Worm (Caenorhabditis elegans) whole organism, dauer: ENCODE measurements around the gene F35C8.5.

Experiments
- unc-62 ChIP-seq: sonication (generic microtip); optimal IDR thresholded peaks from 2 replicates; lab custom pipeline; 2017; ENCODE audit warnings: missing biosample characterization, missing genetic modification reagents, missing genetic modification characterization

The F35C8.5 gene

DNA sequence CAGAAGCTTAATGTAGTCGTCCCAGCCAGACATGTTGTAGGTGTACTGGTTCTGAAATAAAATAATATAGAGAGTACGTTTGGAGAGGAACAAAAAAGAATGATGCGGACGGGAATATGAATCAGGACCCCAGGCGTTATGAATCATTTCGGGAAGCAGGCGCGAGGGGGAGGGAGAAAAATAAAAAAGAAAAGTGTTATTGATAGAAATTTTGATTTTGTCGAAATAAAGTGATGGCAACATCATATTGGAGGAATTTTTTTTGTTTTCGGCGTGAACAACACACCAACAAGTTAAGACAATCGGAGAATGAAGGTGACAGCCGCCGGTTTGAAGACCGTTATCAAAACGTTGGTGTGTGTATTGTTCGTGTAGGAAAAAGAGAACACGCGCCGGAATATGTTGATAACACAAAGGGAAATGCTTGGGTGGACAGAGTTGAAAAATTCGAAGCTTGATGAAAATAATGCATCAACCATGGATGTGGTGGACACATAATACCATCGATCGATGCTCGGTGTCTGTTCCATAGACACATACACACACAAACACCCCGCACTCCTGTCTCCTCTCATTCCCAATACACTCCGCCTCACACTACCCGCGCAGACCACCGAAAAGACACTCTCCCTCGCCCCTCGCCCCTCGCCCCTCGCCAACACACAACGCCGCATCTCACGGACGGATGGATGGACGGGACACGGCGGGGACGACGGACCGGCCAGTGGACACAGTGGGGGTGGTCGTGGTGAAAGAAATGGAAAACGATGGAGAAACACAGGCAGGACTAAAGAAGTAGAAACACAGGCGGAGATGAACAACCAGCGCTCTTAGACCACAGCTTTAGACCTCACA, 11.4 kb upstream of the F35C8.5 start, which contains the start of gene pfn-2:
pfn-2 (minus strand) TSS at position 51 of the 855 bp plus-strand sequence.
- no peak for TF ChIP-seq unc-62

DNA sequence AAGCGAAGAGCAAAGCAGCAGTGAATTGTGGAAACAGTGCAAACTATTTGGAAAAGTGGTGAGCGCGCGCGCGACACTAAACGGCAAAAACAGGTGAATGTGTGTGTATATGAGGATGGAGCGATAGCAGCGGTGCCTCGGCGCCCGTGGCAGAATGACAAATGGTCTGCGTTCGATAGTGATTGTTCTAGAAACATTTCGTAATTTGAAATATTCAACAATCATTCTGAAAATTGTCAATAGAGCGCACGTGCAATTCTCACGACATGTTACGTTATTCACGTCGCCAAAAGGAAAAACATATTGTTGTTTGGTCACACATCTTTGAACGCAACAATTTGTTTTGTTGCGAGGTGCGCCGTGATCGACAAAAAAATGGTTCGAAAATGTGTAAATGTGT, 10.4 kb upstream of the F35C8.5 start:
- no peak for TF ChIP-seq unc-62

DNA sequence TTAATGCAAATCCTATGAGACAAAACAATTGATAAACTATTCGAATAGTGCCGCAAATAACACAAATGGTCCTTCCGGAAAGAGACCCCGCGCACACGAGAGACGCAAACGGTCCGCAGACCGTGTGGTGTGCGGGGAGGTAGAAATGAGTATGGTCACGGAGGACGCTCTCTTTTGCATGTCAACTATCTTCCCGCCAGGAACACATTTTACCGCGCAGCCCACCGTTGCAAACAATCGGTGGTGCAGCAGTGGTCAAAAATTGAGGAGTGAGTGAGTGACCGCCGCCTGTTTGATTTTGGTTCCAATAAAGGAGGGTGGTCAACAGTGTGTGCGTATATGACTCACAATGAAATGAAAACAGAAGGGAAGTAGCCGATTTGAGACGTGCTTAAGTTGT, 4.9 kb upstream of the F35C8.5 start:
- TF ChIP-seq unc-62 = no peak

DNA sequence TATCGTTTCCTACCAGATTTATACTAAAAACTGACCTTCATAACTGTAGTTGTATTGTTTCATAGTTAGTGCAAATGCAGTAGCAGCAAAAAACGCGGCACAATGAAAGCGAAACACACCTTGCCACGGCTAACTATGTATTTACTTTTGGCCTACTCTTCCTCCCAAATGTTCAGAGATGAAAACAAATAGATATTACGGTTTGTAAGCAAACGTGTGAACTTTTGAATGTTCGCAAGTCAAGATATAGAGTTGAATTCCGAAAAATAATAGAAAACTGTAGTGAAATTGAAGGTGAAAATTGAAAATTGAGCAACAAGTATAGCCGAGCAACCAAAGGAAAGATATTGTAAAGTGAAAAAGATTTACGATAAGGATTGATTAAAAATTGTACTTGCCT, 1.4 kb upstream of the F35C8.5 start, which contains the start of gene chtl-1:
chtl-1 (minus strand) TSS at position 101 of the 400 bp plus-strand sequence.
- TF ChIP-seq unc-62 = no peak

DNA sequence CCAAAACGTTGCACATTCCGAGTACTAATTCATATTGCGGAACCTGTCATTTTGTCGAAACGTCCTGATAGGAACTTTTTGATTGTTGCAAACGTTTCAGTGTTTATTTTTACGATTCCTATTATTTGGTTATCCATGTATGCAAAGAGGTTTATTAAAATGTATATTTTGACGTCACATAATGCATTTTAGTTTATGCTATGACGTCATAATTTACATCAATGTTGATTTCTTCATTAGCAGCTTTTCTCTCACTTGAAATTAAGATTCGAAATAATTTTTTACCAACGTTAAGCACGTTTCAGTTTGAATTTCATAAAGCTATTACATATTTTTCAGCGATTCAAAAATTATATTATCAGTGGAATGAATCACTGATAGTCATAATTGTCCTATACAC, 1.0 kb downstream of the F35C8.5 start:
- no peak for TF ChIP-seq unc-62

DNA sequence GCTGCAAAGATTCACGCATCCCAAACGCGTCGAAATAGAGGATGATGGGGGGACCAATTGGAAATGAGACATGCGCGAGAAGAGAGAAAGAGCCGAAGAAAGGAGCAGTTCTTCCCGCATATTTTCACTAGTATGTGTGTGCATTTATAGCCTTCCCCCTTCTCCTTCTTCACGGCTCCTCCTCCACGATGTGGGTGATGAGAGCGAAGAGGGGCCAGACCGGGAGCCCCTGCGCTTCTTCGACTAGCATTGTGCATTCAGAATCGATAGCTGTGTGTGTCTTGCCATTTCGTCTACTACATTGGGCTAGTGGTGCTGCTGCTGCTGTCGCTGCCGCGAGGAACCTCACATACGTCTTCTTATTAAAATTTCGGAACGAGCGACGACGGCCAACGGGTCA, 2.6 kb downstream of the F35C8.5 start, which contains the start of gene jkk-1:
jkk-1 (plus strand) TSS at position 249 of the 400 bp plus-strand sequence.
- no peak for TF ChIP-seq unc-62

DNA sequence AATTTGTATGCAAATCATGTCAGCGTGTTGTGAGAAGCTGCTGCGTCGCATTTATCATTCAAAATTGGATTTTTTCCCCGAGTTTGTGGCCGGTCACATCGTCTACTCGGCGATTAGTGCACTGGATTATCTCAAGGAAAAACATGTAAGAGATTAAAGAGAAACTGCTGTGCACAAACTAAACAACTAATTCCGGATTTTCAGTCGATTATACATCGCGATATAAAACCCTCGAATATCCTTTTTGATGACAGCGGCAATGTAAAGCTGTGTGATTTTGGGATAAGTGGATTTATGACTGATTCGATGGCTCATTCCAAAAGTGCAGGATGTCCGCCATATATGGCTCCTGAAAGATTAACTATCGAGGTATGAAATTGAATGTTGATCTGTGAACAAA, 5.0 kb downstream of the F35C8.5 start:
- no peak for TF ChIP-seq unc-62

DNA sequence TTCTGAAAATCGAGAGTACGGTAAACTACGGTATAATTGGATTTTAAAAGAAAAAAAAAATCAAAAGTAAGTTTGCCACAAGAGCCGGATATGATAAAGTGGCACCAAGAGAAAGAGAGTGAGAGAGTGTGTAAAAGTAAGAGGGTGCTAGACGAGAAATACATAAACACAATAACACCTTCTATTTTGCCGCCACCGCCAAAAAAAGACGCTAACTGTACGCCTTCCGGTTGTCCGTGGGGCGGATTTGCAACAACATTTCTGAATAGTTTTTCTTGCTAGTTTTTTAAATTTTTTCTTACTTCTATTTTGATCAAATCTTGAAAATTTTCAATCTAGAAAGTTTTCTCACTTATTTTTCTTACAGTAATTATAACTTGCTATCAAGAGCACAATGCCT, 7.0 kb downstream of the F35C8.5 start, which contains the start of gene F35C8.8:
F35C8.8 (minus strand) TSS at position 2 of the 400 bp plus-strand sequence.
- TF ChIP-seq unc-62 = no peak

DNA sequence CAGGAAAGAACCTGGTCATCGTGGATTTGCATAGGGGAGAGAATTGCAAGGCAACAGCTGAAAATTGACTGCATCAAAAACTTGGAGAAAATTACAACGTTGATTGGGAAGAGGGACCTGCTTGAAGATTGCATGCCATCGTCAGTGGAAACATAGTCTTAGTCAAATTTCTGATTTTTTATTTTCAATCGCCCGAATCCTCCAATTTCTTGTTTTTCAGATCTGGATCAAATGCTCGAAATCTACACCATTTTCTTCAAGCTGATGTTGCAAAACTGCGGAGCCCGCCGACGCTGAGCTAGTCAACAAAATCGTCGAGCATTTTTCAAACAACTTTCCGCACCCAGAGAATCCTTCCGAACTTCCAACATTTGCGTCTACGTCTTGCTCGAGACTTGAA, 8.0 kb downstream of the F35C8.5 start:
- no peak for TF ChIP-seq unc-62

DNA sequence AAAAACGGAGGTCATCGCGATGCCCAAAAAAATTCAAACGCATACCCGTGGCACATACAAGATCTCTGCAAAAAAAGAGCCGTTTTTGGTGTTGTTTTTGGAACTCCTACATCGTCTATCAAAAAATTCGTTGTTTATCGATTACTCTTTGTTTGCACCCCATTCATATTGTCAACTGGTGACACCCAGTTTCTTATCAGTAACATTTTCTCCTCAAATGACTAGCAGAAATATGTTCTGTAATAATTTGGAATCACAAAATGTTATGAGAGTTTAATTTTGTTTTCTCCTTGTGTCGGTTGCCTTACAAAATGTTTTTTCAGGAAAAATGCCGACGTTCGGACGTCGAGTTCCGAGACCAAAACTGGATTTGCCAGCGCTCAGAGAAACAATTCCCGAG, 9.1 kb downstream of the F35C8.5 start, which contains the start of gene sek-4:
sek-4 (plus strand) TSS at position 318 of the 400 bp plus-strand sequence.
- TF ChIP-seq unc-62 = no peak

DNA sequence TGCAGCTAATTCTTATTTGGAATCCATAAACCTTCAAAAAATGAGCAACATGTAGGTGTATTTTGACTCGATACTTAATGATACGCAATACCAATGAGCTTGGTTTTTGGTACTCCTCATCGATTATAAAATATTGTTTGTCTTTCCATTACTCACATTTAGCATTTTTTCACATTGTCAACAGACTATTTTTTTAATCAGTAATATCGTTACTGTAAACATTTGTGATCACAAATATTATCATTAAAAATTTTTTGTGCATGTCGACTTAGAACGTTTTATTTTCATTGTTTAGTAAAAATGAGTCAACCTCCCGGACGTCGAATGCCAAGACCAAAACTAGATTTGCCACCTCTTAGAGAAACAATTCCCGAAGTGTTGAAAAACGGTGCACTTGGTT, 11.7 kb downstream of the F35C8.5 start, which contains the start of gene sek-5:
sek-5 (plus strand) TSS at position 301 of the 400 bp plus-strand sequence.
- TF ChIP-seq unc-62 = no peak

DNA sequence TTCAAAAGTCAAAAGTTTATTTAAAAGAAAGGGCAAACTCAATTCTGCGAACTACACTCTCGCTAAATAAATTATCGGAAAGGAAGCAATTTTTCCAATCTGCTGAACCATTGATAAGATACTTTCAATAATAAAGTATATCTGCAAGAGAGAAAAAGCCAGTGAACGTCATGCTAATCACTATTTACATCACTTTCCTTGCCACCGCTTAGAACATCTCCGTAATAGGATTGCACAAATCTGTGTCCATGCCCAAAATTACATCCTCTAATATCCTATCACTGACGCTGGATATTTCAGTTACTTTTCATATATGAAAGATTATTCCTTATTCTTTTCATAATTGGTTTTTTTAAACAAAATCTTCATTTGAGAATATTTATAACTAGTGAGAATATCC, 17.2 kb downstream of the F35C8.5 start:
- no peak for TF ChIP-seq unc-62

DNA sequence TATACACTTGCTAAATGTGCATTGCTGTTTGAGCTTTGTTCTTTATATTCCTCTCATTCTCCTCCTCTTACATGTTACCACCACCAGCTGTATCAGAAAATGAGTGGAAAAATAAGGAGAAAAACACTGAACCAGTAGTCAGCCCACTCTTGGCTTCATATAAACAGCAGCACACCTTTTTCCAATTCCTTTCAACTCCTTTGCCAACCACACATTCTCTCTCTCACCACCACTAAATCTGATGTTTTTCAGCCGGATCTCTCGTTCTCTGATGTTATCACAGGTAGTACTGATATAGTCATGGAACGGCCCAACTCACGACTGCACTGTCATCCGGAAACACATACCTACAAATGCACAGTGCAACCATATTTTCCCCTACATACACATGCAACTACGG, 20.9 kb downstream of the F35C8.5 start, which contains the start of gene kcnl-3:
kcnl-3 (plus strand) TSS at position 301 of the 400 bp plus-strand sequence.
- TF ChIP-seq unc-62 = no peak

DNA sequence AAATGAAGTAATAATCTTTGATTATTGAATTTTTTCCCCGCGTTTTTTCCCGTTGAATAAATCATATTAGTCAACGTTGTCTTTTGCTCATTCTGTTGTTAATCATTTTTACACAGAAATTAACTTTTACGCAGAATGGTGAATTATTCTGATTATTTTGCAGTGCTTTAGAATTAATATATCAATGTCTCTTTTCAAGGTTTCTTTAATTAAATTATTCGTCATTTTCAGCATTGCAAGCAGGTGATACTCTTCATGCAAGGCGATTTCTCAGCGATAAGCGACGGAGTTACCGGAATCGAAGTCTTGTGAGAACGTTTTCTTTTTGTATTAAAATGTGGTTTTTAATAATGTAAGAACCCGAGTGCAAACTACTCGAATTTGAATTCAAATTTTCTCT, 22.0 kb downstream of the F35C8.5 start:
- no peak for TF ChIP-seq unc-62

DNA sequence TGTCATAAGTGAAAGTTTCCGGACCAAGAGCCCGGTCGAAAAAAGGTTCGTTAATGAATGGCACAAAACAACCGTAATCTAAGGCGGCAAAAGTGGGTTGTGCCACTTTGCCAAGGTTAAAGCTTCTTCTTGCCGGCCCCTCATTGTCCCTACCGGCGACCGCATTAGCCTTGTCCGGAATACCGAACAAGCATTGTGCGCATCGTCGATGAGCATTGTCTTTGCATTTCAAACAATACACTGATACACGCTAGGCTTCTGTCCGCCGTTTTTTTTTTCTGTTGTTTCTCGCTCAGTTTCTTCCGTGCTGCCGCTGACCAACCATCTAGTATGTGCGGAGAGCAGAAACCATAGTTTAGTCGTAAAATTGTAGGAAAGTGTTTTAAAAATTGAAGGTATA, 31.7 kb downstream of the F35C8.5 start, which contains the start of gene C03F11.2:
C03F11.2 (minus strand) TSS at position 101 of the 400 bp plus-strand sequence.
- no peak for TF ChIP-seq unc-62

DNA sequence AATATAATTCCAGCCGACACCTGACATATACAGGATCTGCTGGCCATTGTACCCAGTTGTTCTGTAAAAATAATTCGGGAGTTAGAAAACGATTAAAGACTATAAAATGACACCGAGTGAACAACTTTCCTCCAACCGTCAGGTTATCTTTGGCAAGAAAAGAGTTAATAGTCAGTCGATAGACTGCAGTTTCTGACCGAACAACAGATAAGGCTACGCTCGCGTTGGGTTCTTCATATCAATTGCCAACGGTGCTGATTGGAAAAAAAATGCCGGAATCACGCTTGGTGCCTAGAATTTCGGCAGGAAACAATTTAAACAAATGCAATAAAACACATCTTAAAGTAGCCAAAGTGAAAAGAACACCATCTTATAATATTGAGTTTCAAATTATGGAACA, 34.9 kb downstream of the F35C8.5 start, which contains the start of gene scav-1:
scav-1 (minus strand) TSS at position 61 of the 400 bp plus-strand sequence.
- TF ChIP-seq unc-62 = no peak

DNA sequence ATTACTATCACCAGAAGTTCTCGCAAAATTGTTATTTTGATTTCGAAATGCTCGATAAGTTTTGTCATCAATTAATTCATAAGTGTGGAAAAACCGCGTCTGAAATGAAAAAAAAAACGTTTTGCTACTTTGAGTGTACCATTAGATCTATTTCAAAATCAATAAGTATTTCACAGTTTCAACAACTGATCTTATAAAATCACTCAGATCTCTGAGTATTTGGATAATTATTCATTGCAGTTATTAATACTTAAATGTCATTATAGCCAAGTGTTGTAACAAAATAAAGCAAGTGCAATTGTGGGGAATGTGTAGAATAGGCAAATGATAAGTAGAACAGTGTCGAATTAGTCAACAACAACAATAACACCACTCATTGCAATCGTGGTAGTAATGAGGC, 40.7 kb downstream of the F35C8.5 start, which contains the start of gene C03F11.4:
C03F11.4 (minus strand) TSS at position 101 of the 400 bp plus-strand sequence.
- TF ChIP-seq unc-62 = no peak

DNA sequence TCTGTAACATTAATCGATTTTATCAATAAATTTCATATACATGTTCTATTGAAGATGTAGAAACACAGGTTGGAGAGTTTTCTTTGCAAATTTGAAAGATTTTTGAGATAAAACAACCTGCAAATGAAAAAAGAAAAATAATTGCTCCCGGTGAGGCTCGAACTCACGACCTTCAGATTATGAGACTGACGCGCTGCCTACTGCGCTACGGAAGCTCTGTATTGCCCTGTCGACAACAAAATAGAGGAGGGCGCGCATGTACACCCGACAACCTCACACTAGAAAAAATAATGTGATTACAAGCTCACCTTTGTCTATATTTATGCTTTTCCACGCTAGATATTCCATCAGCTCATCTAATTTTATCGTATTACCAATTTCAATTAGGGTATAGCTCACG, 41.7 kb downstream of the F35C8.5 start:
- no peak for TF ChIP-seq unc-62
